Worm (Caenorhabditis elegans) whole organism, mixed stage, embryonic: ENCODE results near the gene del-1.

Experiments
- M03D4.4 ChIP-seq: sonication (generic microtip); optimal IDR thresholded peaks from 2 replicates; lab custom pipeline; 2017; ENCODE audit warnings: mild to moderate bottlenecking, missing genetic modification characterization, missing compliant biosample characterization
- bed-3 ChIP-seq: fragments of 200-800 bp; sonication (Bioruptor generic); optimal IDR thresholded peaks from 3 replicates; lab custom pipeline; 2018; ENCODE audit warnings: mild to moderate bottlenecking, missing genetic modification characterization, moderate library complexity, missing compliant biosample characterization
- blmp-1 ChIP-seq: fragments of 150-350 bp; optimal IDR thresholded peaks from 2 replicates; lab custom pipeline; 2014; ENCODE audit warnings: missing biosample characterization, missing genetic modification characterization
- ceh-39 ChIP-seq: fragments of 150-350 bp; optimal IDR thresholded peaks from 2 replicates; lab custom pipeline; 2014; ENCODE audit warnings: missing biosample characterization, missing genetic modification characterization
- ceh-43 ChIP-seq: fragments of 200-800 bp; sonication (Bioruptor generic); optimal IDR thresholded peaks from 2 replicates; lab custom pipeline; 2018; ENCODE audit warnings: mild to moderate bottlenecking, missing genetic modification characterization, moderate library complexity, missing compliant biosample characterization
- ces-1 ChIP-seq: fragments of 150-350 bp; optimal IDR thresholded peaks from 2 replicates; lab custom pipeline; 2014; ENCODE audit warnings: missing biosample characterization, missing genetic modification reagents, missing genetic modification characterization
- cnd-1 ChIP-seq: fragments of 200-800 bp; sonication (Bioruptor generic); optimal IDR thresholded peaks from 2 replicates; lab custom pipeline; 2018; ENCODE audit warnings: mild to moderate bottlenecking, missing genetic modification characterization, missing compliant biosample characterization
- drap-1 ChIP-seq: fragments of 200-800 bp; sonication (Bioruptor generic); optimal IDR thresholded peaks from 3 replicates; lab custom pipeline; 2018; ENCODE audit warnings: mild to moderate bottlenecking, missing genetic modification characterization, missing compliant biosample characterization
- elt-1 ChIP-seq: sonication (generic microtip); optimal IDR thresholded peaks from 2 replicates; lab custom pipeline; 2017; ENCODE audit warnings: missing genetic modification characterization, mild to moderate bottlenecking, missing compliant biosample characterization, antibody characterized with exemption, moderate library complexity, borderline replicate concordance; ENCODE audit not compliant: insufficient read depth
- elt-3 ChIP-seq: fragments of 150-350 bp; optimal IDR thresholded peaks from 2 replicates; lab custom pipeline; 2014; ENCODE audit warnings: missing biosample characterization, missing genetic modification characterization
- flh-1 ChIP-seq: fragments of 200-800 bp; sonication (Bioruptor generic); optimal IDR thresholded peaks from 2 replicates; lab custom pipeline; 2018; ENCODE audit warnings: mild to moderate bottlenecking, missing genetic modification characterization, moderate library complexity, missing compliant biosample characterization
- ham-2 ChIP-seq: fragments of 200-800 bp; sonication (Bioruptor generic); optimal IDR thresholded peaks from 2 replicates; lab custom pipeline; 2018; ENCODE audit warnings: mild to moderate bottlenecking, missing genetic modification characterization, missing compliant biosample characterization
- hlh-1 ChIP-seq: fragments of 150-350 bp; optimal IDR thresholded peaks from 2 replicates; lab custom pipeline; 2014; ENCODE audit warnings: missing biosample characterization, missing genetic modification reagents, missing genetic modification characterization
- lin-13 ChIP-seq: fragments of 150-350 bp; optimal IDR thresholded peaks from 2 replicates; lab custom pipeline; 2014; ENCODE audit warnings: missing biosample characterization, missing genetic modification characterization
- lsy-2 ChIP-seq: fragments of 150-350 bp; optimal IDR thresholded peaks from 2 replicates; lab custom pipeline; 2014; ENCODE audit warnings: missing biosample characterization, missing genetic modification characterization
- mab-5 ChIP-seq: fragments of 150-350 bp; optimal IDR thresholded peaks from 2 replicates; lab custom pipeline; 2014; ENCODE audit warnings: missing biosample characterization, missing genetic modification characterization
- mep-1 ChIP-seq: fragments of 150-350 bp; optimal IDR thresholded peaks from 2 replicates; lab custom pipeline; 2017; ENCODE audit warnings: missing biosample characterization, missing genetic modification reagents, missing genetic modification characterization, inconsistent platforms
- mls-2 ChIP-seq: sonication (generic microtip); optimal IDR thresholded peaks from 2 replicates; lab custom pipeline; 2016; ENCODE audit warnings: mild to moderate bottlenecking, missing genetic modification characterization, moderate library complexity, missing compliant biosample characterization
- nhr-12 ChIP-seq: fragments of 150-350 bp; optimal IDR thresholded peaks from 2 replicates; lab custom pipeline; 2014; ENCODE audit warnings: missing biosample characterization, missing genetic modification characterization
- nhr-2 ChIP-seq: fragments of 150-350 bp; optimal IDR thresholded peaks from 2 replicates; lab custom pipeline; 2014; ENCODE audit warnings: missing biosample characterization, missing genetic modification characterization
- nhr-237 ChIP-seq: fragments of 150-350 bp; optimal IDR thresholded peaks from 2 replicates; lab custom pipeline; 2014; ENCODE audit warnings: missing biosample characterization, missing genetic modification characterization
- nhr-28 ChIP-seq: fragments of 150-350 bp; optimal IDR thresholded peaks from 2 replicates; lab custom pipeline; 2014; ENCODE audit warnings: missing biosample characterization, missing genetic modification characterization
- nhr-76 ChIP-seq: sonication (generic microtip); optimal IDR thresholded peaks from 2 replicates; lab custom pipeline; 2017; ENCODE audit warnings: missing biosample characterization, missing genetic modification characterization
- pha-4 ChIP-seq: fragments of 150-350 bp; optimal IDR thresholded peaks from 2 replicates; lab custom pipeline; 2018; ENCODE audit warnings: missing biosample characterization, missing genetic modification reagents, missing genetic modification characterization
- sem-2 ChIP-seq: fragments of 200-800 bp; sonication (Bioruptor generic); optimal IDR thresholded peaks from 2 replicates; lab custom pipeline; 2018; ENCODE audit warnings: mild to moderate bottlenecking, missing genetic modification characterization, missing compliant biosample characterization
- snpc-4 ChIP-seq: fragments of 150-350 bp; optimal IDR thresholded peaks from 2 replicates; lab custom pipeline; 2014; ENCODE audit warnings: missing biosample characterization, missing genetic modification characterization
- sptf-1 ChIP-seq: sonication (generic microtip); optimal IDR thresholded peaks from 2 replicates; lab custom pipeline; 2017; ENCODE audit warnings: mild to moderate bottlenecking, missing genetic modification characterization, moderate library complexity, missing compliant biosample characterization
- tbx-8 ChIP-seq: fragments of 200-800 bp; sonication (Bioruptor generic); optimal IDR thresholded peaks from 2 replicates; lab custom pipeline; 2018; ENCODE audit warnings: mild to moderate bottlenecking, missing genetic modification characterization, moderate library complexity, missing compliant biosample characterization
- unc-120 ChIP-seq: sonication (generic microtip); optimal IDR thresholded peaks from 2 replicates; lab custom pipeline; 2017; ENCODE audit warnings: missing genetic modification characterization, missing compliant biosample characterization; ENCODE audit not compliant: poor library complexity, severe bottlenecking
- unc-39 ChIP-seq: fragments of 150-350 bp; optimal IDR thresholded peaks from 2 replicates; lab custom pipeline; 2014; ENCODE audit warnings: missing biosample characterization, missing genetic modification characterization
- unc-62 ChIP-seq: fragments of 150-350 bp; optimal IDR thresholded peaks from 2 replicates; lab custom pipeline; 2014; ENCODE audit warnings: missing biosample characterization, missing genetic modification reagents, missing genetic modification characterization
- zip-8 ChIP-seq: fragments of 150-350 bp; optimal IDR thresholded peaks from 2 replicates; lab custom pipeline; 2014; ENCODE audit warnings: missing biosample characterization, missing genetic modification characterization
- ztf-11 ChIP-seq: fragments of 150-350 bp; optimal IDR thresholded peaks from 2 replicates; lab custom pipeline; 2014; ENCODE audit warnings: missing biosample characterization, missing genetic modification characterization

del-1 gene

DNA sequence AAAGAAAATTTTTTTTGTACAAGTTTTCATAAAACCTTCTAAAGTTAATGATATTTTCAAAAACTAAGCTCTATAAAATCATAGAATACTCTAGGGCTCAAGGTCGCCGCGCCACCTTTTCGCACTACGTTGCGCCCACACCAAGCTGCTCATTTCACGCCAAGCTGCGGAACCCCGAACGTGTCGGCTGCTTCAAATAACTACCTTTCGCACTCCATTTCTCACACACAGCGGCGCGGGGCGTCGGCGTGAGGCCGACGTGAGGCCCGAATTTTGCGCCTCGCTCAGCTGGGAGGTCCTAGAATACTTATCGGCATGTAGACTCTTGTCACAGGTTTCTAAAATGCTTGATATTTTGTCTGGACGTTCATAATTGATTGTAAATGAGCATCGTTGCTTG, 35.9 kb upstream of the del-1 start:
- TF ChIP-seq unc-62 (no peak), unc-120 (tag; lab: Kevin White, UChicago) (no peak), zip-8 (tag; lab: Kevin White, UChicago) (no peak), sem-2 (GFP tag; lab: Kevin White, UChicago) (no peak), mls-2 (tag; lab: Kevin White, UChicago) (no peak), nhr-28 (tag; lab: Kevin White, UChicago) (no peak), sptf-1 (no peak)

DNA sequence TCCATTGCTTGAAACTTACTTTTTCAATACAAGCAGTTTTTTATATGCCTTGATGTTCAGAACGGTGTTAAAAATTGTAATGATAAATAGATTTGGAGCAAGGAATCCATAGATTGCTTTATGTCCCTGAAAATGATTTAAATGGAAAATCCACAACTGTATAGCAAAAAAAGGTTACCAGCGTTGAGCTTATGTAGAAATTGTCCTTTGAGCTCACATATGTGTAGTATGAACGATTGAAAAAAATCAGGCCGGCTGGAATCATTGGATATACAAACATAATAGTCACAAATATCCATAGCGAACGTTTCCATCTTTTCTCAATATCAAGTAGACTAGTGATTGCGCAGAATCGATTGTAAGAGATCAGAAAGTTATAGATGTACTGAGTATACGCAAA, 33.5 kb upstream of the del-1 start, which contains the start of gene srg-36:
Gene srg-36 (minus strand): TSS at position 101 of the 400 bp plus-strand sequence.
- no peak for TF ChIP-seq drap-1 (GFP tag; lab: Kevin White, UChicago)
- no peak for TF ChIP-seq tbx-8 (GFP tag; lab: Kevin White, UChicago)
- no peak for TF ChIP-seq mls-2 (tag; lab: Kevin White, UChicago)
- TF ChIP-seq unc-62, result no peak

DNA sequence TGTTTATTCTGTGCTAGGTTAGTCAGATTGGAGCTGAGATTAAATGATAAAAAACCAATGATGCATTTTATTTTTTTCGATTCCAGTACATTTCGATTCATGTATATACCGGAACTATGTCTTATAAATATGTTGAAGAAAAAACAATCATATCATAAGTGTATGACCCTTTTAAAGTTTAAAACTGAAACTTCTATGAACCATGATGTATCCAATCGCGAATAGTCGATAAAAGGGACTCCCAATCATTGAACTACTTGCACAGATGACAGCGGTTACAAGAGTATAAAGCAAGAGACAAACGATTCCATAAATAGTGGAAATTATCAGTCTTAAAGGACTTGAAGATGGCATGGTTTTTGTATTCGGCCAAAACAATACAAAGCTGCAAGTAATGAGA, 32.9 kb upstream of the del-1 start, which contains the start of gene srg-37:
Gene srg-37 (minus strand): TSS at position 101 of the 400 bp plus-strand sequence.
- TF ChIP-seq zip-8 (tag; lab: Kevin White, UChicago), result no peak
- TF ChIP-seq ceh-39, result no peak
- no peak for TF ChIP-seq unc-62
- TF ChIP-seq flh-1 (GFP tag; lab: Kevin White, UChicago), result no peak
- no peak for TF ChIP-seq mab-5 (tag; lab: Kevin White, UChicago)
- TF ChIP-seq nhr-76 (tag; lab: Kevin White, UChicago), result no peak
- TF ChIP-seq M03D4.4 (tag; lab: Kevin White, UChicago), result no peak
- no peak for TF ChIP-seq snpc-4 (tag; lab: Kevin White, UChicago)
- no peak for TF ChIP-seq drap-1 (GFP tag; lab: Kevin White, UChicago)
- no peak for TF ChIP-seq ham-2 (GFP tag; lab: Kevin White, UChicago)
- TF ChIP-seq nhr-28 (tag; lab: Kevin White, UChicago), result no peak
- TF ChIP-seq ztf-11 (tag; lab: Kevin White, UChicago), result no peak
- no peak for TF ChIP-seq blmp-1 (tag; lab: Kevin White, UChicago)

DNA sequence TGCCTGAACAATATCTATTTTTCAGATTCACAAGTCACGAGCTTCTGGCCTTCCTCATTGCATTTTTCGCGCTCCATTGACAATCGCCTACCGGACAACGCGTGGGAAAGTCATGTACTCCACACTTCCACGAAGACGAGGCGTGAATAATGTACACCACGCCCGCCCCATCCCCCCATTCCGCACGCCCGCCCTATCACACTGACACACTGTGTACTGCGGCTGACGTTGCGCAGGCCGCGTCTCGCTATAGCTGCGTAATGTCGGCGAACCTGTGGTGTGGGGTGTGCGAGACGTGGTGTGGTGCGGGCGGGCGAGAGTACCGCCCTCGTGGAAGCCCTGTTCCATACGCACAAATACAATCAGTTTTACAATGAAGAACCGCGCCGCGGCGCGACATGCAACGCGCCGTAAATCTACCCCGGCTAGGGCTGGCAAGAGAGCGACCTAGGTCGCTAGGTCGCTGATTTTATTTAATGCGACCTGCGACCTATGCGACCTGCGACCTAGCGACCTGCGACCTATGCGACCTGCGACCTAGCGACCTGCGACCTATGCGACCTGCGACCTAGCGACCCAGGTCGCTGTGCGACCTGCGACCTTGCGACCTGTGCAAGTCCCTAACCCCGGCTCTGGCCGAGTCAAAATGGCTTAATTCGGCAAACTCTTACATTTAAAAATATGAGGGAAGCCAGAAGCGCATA, 31.6 kb upstream of the del-1 start:
- no peak for TF ChIP-seq unc-120 (tag; lab: Kevin White, UChicago)
- TF ChIP-seq pha-4, result no peak
- no peak for TF ChIP-seq bed-3 (GFP tag; lab: Kevin White, UChicago)
- no peak for TF ChIP-seq lsy-2 (tag; lab: Kevin White, UChicago)
- peak; percentile 27 for TF ChIP-seq sptf-1
- no peak for TF ChIP-seq elt-1 (tag; lab: Kevin White, UChicago)

DNA sequence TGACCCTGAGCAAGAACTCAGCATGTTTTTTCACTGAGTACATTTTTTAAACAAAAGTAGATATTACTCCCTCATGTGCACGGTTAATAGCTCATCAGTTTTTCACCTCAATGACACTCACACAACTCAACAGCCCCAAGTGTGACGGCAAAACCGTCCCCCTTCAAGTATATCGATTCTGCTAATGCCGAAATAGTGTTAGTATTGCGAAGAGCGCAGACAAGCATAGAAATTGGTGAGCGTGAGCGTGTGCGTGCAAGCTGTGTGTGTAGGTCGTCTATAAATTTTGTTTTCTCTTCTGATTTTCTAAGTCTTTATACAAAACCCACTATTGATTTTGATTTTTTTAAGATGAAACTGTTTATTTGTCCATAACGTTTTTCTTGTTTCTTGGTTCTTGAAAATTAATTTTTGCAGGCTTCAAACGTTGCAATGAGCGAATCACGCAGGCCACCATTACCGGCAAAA, 29.6 kb upstream of the del-1 start, which contains the start of gene K04C1.2:
Gene K04C1.2 (plus strand): TSS at position 418 of the 468 bp plus-strand sequence.
- TF ChIP-seq flh-1 (GFP tag; lab: Kevin White, UChicago) (no peak), ceh-43 (GFP tag; lab: Kevin White, UChicago) (no peak), cnd-1 (no peak), unc-120 (tag; lab: Kevin White, UChicago) (peak; percentile 16), ham-2 (GFP tag; lab: Kevin White, UChicago) (peak; percentile 59), tbx-8 (GFP tag; lab: Kevin White, UChicago) (no peak), nhr-76 (tag; lab: Kevin White, UChicago) (no peak), lin-13 (no peak), ceh-39 (peak; percentile 95), nhr-237 (tag; lab: Kevin White, UChicago) (no peak), sem-2 (GFP tag; lab: Kevin White, UChicago) (no peak), nhr-2 (no peak), elt-3 (no peak), ces-1 (GFP tag; lab: Kevin White, UChicago) (peak; percentile 68), mep-1 (no peak), zip-8 (tag; lab: Kevin White, UChicago) (no peak), unc-39 (no peak), mls-2 (tag; lab: Kevin White, UChicago) (no peak), mab-5 (tag; lab: Kevin White, UChicago) (no peak), nhr-12 (tag; lab: Kevin White, UChicago) (no peak), hlh-1 (no peak), sptf-1 (no peak)
